Fruit fly (Drosophila melanogaster) whole organism, prepupa: Measurements from ENCODE around the gene pic.

Source experiments
- CG31627 ChIP-seq: fragments of 200-800 bp; sonication (Bioruptor generic); optimal IDR thresholded peaks from 3 replicates; lab custom pipeline; 2016; ENCODE audit warnings: missing biosample characterization, missing genetic modification characterization
- CG4318 ChIP-seq: fragments of 200-800 bp; sonication (Bioruptor generic); optimal IDR thresholded peaks from 3 replicates; lab custom pipeline; 2017; ENCODE audit warnings: missing biosample characterization, mild to moderate bottlenecking, missing genetic modification characterization
- CG6854 ChIP-seq: fragments of 200-800 bp; sonication (Bioruptor generic); optimal IDR thresholded peaks from 2 replicates; lab custom pipeline; 2017; ENCODE audit warnings: missing biosample characterization, mild to moderate bottlenecking, missing genetic modification characterization
- Gug ChIP-seq: fragments of 200-800 bp; sonication (Bioruptor generic); IDR thresholded peaks from 2 replicates; pipeline ENCODE4 v1.3.6; 2022; ENCODE audit warnings: missing biosample characterization, missing genetic modification characterization
- Hr39 ChIP-seq: fragments of 200-800 bp; sonication (Bioruptor generic); optimal IDR thresholded peaks from 2 replicates; lab custom pipeline; 2016; ENCODE audit warnings: missing biosample characterization, missing genetic modification characterization
- OdsH ChIP-seq: fragments of 200-800 bp; sonication (Bioruptor generic); optimal IDR thresholded peaks from 3 replicates; lab custom pipeline; 2016; ENCODE audit warnings: missing biosample characterization, missing genetic modification characterization
- acj6 ChIP-seq: fragments of 200-800 bp; sonication (Bioruptor generic); optimal IDR thresholded peaks from 3 replicates; lab custom pipeline; 2016; ENCODE audit warnings: missing biosample characterization, missing genetic modification characterization
- cyc ChIP-seq: fragments of 200-800 bp; sonication (Bioruptor generic); optimal IDR thresholded peaks from 3 replicates; lab custom pipeline; 2016; ENCODE audit warnings: missing biosample characterization, missing genetic modification characterization
- esn ChIP-seq: fragments of 200-800 bp; sonication (Bioruptor generic); optimal IDR thresholded peaks from 2 replicates; lab custom pipeline; 2016; ENCODE audit warnings: missing biosample characterization, mild to moderate bottlenecking, missing genetic modification characterization, moderate library complexity
- lz ChIP-seq: fragments of 200-800 bp; sonication (Bioruptor generic); optimal IDR thresholded peaks from 3 replicates; lab custom pipeline; 2016; ENCODE audit warnings: missing biosample characterization, missing genetic modification characterization

DNA sequence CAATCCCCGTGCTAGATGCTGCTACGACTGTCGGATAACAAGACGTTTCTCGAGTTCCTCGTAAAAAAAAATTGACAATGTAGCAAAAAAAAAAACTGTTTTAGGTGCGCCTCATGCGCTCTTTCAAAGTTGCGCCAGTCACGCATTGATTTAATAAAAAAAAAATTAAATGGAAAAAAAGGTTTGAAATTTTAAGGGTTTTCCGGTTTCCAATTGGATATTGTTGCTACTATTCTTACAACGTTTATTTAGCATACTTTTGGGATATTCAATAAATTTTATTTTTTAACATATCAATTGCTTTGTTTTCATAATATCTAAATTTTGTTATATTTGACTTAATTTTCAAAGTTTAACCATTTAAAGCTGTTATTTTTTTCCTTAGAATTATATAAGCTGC is 4.5 kb downstream of the pic start:
- TF ChIP-seq CG6854 (GFP tag; lab: Kevin White, UChicago) (no peak), CG4318 (GFP tag; lab: Kevin White, UChicago) (no peak), cyc (GFP tag; lab: Kevin White, UChicago) (no peak), Gug (GFP tag; lab: Robert Waterston, UW) (no peak), acj6 (GFP tag; lab: Kevin White, UChicago) (no peak), esn (GFP tag; lab: Kevin White, UChicago) (no peak), OdsH (GFP tag; lab: Kevin White, UChicago) (no peak), CG31627 (no peak), Hr39 (GFP tag; lab: Kevin White, UChicago) (no peak), lz (no peak)
